Worm (Caenorhabditis elegans) whole organism, L4/young adult: ENCODE results near the gene ZK1251.3.
A peak's percentile ranks its signal among the peaks of the same experiment; 100 is the strongest.

Source experiments
- W03F9.2 ChIP-seq: fragments of 150-350 bp; optimal IDR thresholded peaks from 2 replicates; lab custom pipeline; 2014; ENCODE audit warnings: missing biosample characterization, missing genetic modification characterization
- him-1 ChIP-seq: sonication (generic microtip); optimal IDR thresholded peaks from 2 replicates; lab custom pipeline; 2016; ENCODE audit warnings: missing genotype, missing genetic modification reagents, missing genetic modification characterization, missing compliant biosample characterization

DNA sequence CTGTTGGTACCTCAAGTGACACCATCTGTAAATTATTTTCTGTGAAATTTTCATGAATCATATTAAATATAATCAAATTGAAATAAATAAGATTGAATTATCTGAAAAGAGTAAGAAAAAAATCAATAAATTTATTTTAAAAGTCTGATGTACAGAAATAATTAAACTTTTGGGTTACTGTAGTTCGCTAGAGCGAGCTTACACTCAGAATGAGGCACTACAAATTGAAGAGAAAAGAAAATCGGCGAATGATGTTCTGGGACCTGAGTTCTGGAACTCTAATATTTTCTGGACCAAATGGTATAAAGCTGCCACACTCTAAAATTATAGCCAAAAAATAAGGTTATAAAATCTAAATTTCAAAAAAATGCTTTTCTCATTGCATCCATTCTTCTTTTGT, 50.4 kb downstream of the ZK1251.3 start:
- no peak for TF ChIP-seq him-1
- peak; percentile 5 for TF ChIP-seq W03F9.2
